Fruit fly (Drosophila melanogaster) whole organism, embryonic: ENCODE results near the gene rogdi.

Experiments
- Antp ChIP-seq: fragments of 200-800 bp; sonication (Bioruptor generic); optimal IDR thresholded peaks from 3 replicates; lab custom pipeline; 2016; ENCODE audit warnings: missing biosample characterization, missing genetic modification characterization
- BEAF-32 ChIP-seq: fragments of 200-800 bp; sonication (Bioruptor generic); optimal IDR thresholded peaks from 3 replicates; lab custom pipeline; 2017; ENCODE audit warnings: missing biosample characterization, missing genetic modification characterization, mild to moderate bottlenecking, moderate library complexity, missing genetic modification reagents
- CG13287 ChIP-seq: fragments of 200-800 bp; sonication (Bioruptor generic); IDR thresholded peaks from 2 replicates; pipeline ENCODE4 v1.3.6; 2022; ENCODE audit warnings: missing biosample characterization, missing genetic modification characterization; ENCODE audit not compliant: partially characterized antibody
- CG13296 ChIP-seq: fragments of 200-800 bp; sonication (Bioruptor generic); optimal IDR thresholded peaks from 3 replicates; lab custom pipeline; 2018; ENCODE audit warnings: missing biosample characterization, mild to moderate bottlenecking, missing genetic modification characterization
- CG14441 ChIP-seq: fragments of 200-800 bp; sonication (Bioruptor generic); IDR thresholded peaks from 2 replicates; pipeline ENCODE4 v1.3.6; 2022; ENCODE audit warnings: missing biosample characterization, missing genetic modification characterization
- CG14860 ChIP-seq: fragments of 200-800 bp; sonication (Bioruptor generic); IDR thresholded peaks from 3 replicates; pipeline ENCODE4 v1.3.6; 2022; ENCODE audit warnings: missing biosample characterization, missing genetic modification characterization; ENCODE audit not compliant: partially characterized antibody
- CG1647 ChIP-seq: fragments of 200-800 bp; sonication (Bioruptor generic); optimal IDR thresholded peaks from 3 replicates; lab custom pipeline; 2016; ENCODE audit warnings: missing biosample characterization, missing genetic modification characterization
- CG18599 ChIP-seq: fragments of 200-800 bp; sonication (Bioruptor generic); optimal IDR thresholded peaks from 3 replicates; lab custom pipeline; 2017; ENCODE audit warnings: missing biosample characterization, missing genetic modification characterization, mild to moderate bottlenecking, moderate library complexity, missing genetic modification reagents
- CG2116 ChIP-seq: fragments of 200-800 bp; sonication (Bioruptor generic); optimal IDR thresholded peaks from 3 replicates; lab custom pipeline; 2018; ENCODE audit warnings: missing biosample characterization, mild to moderate bottlenecking, missing genetic modification characterization
- CG2129 ChIP-seq: fragments of 200-800 bp; sonication (Bioruptor generic); IDR thresholded peaks from 2 replicates; pipeline ENCODE4 v1.3.6; 2022; ENCODE audit warnings: missing biosample characterization, missing genetic modification characterization; ENCODE audit not compliant: partially characterized antibody
- CG4404 ChIP-seq: fragments of 200-800 bp; sonication (Bioruptor generic); IDR thresholded peaks from 2 replicates; pipeline ENCODE4 v1.3.6; 2022; ENCODE audit warnings: missing biosample characterization, missing genetic modification characterization
- CG6791 ChIP-seq: fragments of 200-800 bp; sonication (Bioruptor generic); IDR thresholded peaks from 3 replicates; pipeline ENCODE4 v1.3.6; 2022; ENCODE audit warnings: missing biosample characterization, missing genetic modification characterization; ENCODE audit not compliant: partially characterized antibody
- CG9437 ChIP-seq: fragments of 200-800 bp; sonication (Bioruptor generic); optimal IDR thresholded peaks from 2 replicates; lab custom pipeline; 2018; ENCODE audit warnings: missing biosample characterization, mild to moderate bottlenecking, missing genetic modification characterization
- Dll ChIP-seq: fragments of 200-800 bp; sonication (Bioruptor generic); IDR thresholded peaks from 4 replicates; pipeline ENCODE4 v1.3.6; 2022; ENCODE audit warnings: missing biosample characterization, missing genetic modification characterization; ENCODE audit not compliant: partially characterized antibody
- Dp ChIP-seq: fragments of 200-800 bp; sonication (Bioruptor generic); optimal IDR thresholded peaks from 2 replicates; lab custom pipeline; 2018; ENCODE audit warnings: missing biosample characterization, mild to moderate bottlenecking, missing genetic modification characterization, moderate library complexity
- Hsf ChIP-seq: fragments of 200-800 bp; sonication (Bioruptor generic); optimal IDR thresholded peaks from 3 replicates; lab custom pipeline; 2016; ENCODE audit warnings: missing biosample characterization, missing genetic modification characterization
- MESR4 ChIP-seq: fragments of 200-800 bp; sonication (Bioruptor generic); optimal IDR thresholded peaks from 2 replicates; lab custom pipeline; 2018; ENCODE audit warnings: missing biosample characterization, mild to moderate bottlenecking, missing genetic modification characterization, moderate library complexity
- NFAT ChIP-seq: fragments of 200-800 bp; sonication (Bioruptor generic); IDR thresholded peaks from 2 replicates; pipeline ENCODE4 v1.3.6; 2022; ENCODE audit warnings: missing biosample characterization, missing genetic modification characterization
- Six4 ChIP-seq: fragments of 200-800 bp; sonication (Bioruptor generic); optimal IDR thresholded peaks from 2 replicates; lab custom pipeline; 2016; ENCODE audit warnings: missing biosample characterization, missing genetic modification characterization
- Sry-δ ChIP-seq: fragments of 200-800 bp; sonication (Bioruptor generic); optimal IDR thresholded peaks from 2 replicates; lab custom pipeline; 2016; ENCODE audit warnings: missing biosample characterization, missing genetic modification characterization
- Xbp1 ChIP-seq: fragments of 200-800 bp; sonication (Bioruptor generic); optimal IDR thresholded peaks from 3 replicates; lab custom pipeline; 2016; ENCODE audit warnings: missing biosample characterization, mild to moderate bottlenecking, missing genetic modification characterization
- ato ChIP-seq: fragments of 200-800 bp; sonication (Bioruptor generic); IDR thresholded peaks from 2 replicates; pipeline ENCODE4 v1.3.6; 2022; ENCODE audit warnings: missing biosample characterization, missing genetic modification characterization; ENCODE audit not compliant: partially characterized antibody
- bbx ChIP-seq: fragments of 200-800 bp; sonication (Bioruptor generic); IDR thresholded peaks from 2 replicates; pipeline ENCODE4 v1.3.6; 2022; ENCODE audit warnings: missing biosample characterization, missing genetic modification characterization; ENCODE audit not compliant: partially characterized antibody
- btn ChIP-seq: fragments of 200-800 bp; sonication (Bioruptor generic); optimal IDR thresholded peaks from 2 replicates; lab custom pipeline; 2016; ENCODE audit warnings: missing biosample characterization, missing genetic modification characterization
- dimm ChIP-seq: fragments of 200-800 bp; sonication (Bioruptor generic); IDR thresholded peaks from 2 replicates; pipeline ENCODE4 v1.3.6; 2022; ENCODE audit warnings: missing biosample characterization, missing genetic modification characterization
- dmrt11E ChIP-seq: fragments of 200-800 bp; sonication (Bioruptor generic); optimal IDR thresholded peaks from 3 replicates; lab custom pipeline; 2018; ENCODE audit warnings: missing biosample characterization, mild to moderate bottlenecking, missing genetic modification characterization, moderate library complexity
- eve ChIP-seq, 2 experiments: fragments of >200 bp; optimal IDR thresholded peaks; 2 replicates each; lab custom pipeline; 2017; ENCODE audit warnings: missing biosample characterization in 2 of 2, missing genetic modification characterization in 2 of 2
- ham ChIP-seq: fragments of 200-800 bp; sonication (Bioruptor generic); IDR thresholded peaks from 2 replicates; pipeline ENCODE4 v1.3.6; 2022; ENCODE audit warnings: missing biosample characterization, missing genetic modification characterization
- hb ChIP-seq: fragments of 200-800 bp; sonication (Bioruptor generic); IDR thresholded peaks from 3 replicates; pipeline ENCODE4 v1.3.6; 2022; ENCODE audit warnings: missing biosample characterization, missing genetic modification characterization; ENCODE audit not compliant: partially characterized antibody
- hbn ChIP-seq: fragments of 200-800 bp; sonication (Bioruptor generic); IDR thresholded peaks from 2 replicates; pipeline ENCODE4 v1.3.6; 2022; ENCODE audit warnings: missing biosample characterization, missing genetic modification characterization; ENCODE audit not compliant: partially characterized antibody
- inv ChIP-seq: fragments of 200-800 bp; sonication (Bioruptor generic); IDR thresholded peaks from 2 replicates; pipeline ENCODE4 v1.3.6; 2022; ENCODE audit warnings: missing biosample characterization, missing genetic modification characterization; ENCODE audit not compliant: partially characterized antibody
- mld ChIP-seq: fragments of 200-800 bp; sonication (Bioruptor generic); IDR thresholded peaks from 3 replicates; pipeline ENCODE4 v1.3.6; 2022; ENCODE audit warnings: missing biosample characterization, missing genetic modification characterization; ENCODE audit not compliant: partially characterized antibody
- pfk ChIP-seq: fragments of 200-800 bp; sonication (Bioruptor generic); optimal IDR thresholded peaks from 2 replicates; lab custom pipeline; 2018; ENCODE audit warnings: missing biosample characterization, mild to moderate bottlenecking, missing genetic modification characterization, moderate library complexity
- prd ChIP-seq, 3 experiments: fragments of >200 bp in 2 of 3; fragments of 200-800 bp in 1 of 3; sonication (Bioruptor generic) in 1 of 3; optimal IDR thresholded peaks in 2 of 3; IDR thresholded peaks in 1 of 3; 2 replicates in 2 of 3; 3 replicates in 1 of 3; pipeline versions ENCODE4 v1.3.6 to Lab custom; 2017 to 2022; ENCODE audit warnings: missing biosample characterization in 1 of 3, missing genetic modification characterization in 1 of 3
- tin ChIP-seq: fragments of 200-800 bp; sonication (Bioruptor generic); optimal IDR thresholded peaks from 3 replicates; lab custom pipeline; 2016; ENCODE audit warnings: missing biosample characterization, missing genetic modification characterization
- tna ChIP-seq: fragments of 200-800 bp; sonication (Bioruptor generic); IDR thresholded peaks from 2 replicates; pipeline ENCODE4 v1.3.6; 2022; ENCODE audit warnings: missing biosample characterization, missing genetic modification characterization; ENCODE audit not compliant: partially characterized antibody
- toy ChIP-seq: fragments of 200-800 bp; sonication (Bioruptor generic); IDR thresholded peaks from 2 replicates; pipeline ENCODE4 v1.3.6; 2022; ENCODE audit warnings: missing biosample characterization, missing genetic modification characterization
- zen2 ChIP-seq: fragments of 200-800 bp; sonication (Bioruptor generic); IDR thresholded peaks from 3 replicates; pipeline ENCODE4 v1.3.6; 2022; ENCODE audit warnings: missing biosample characterization, missing genetic modification characterization; ENCODE audit not compliant: partially characterized antibody

Gene rogdi

dm6 chr3L:17035492-17035891 lies 13.8 kb upstream of the rogdi start, which contains the start of gene beg (continued):
- TF ChIP-seq CG13287 (GFP tag; lab: Robert Waterston, UW): peak; percentile 86
- no peak for TF ChIP-seq Hsf (GFP tag; lab: Kevin White, UChicago)
- peak; percentile 52; the same call in 2 of the 3 replicates for TF ChIP-seq CG14860 (GFP tag; lab: Robert Waterston, UW)
- TF ChIP-seq prd (optimal IDR thresholded peaks at IDR 0.05; lab: Kevin White, UChicago): no peak
- no peak for TF ChIP-seq prd (GFP tag; IDR thresholded peaks at IDR 0.05; lab: Robert Waterston, UW)
- TF ChIP-seq inv (GFP tag; lab: Robert Waterston, UW): peak; percentile 24; the same call in 1 of the 2 replicates
- TF ChIP-seq CG2116 (GFP tag; lab: Kevin White, UChicago): peak; percentile 69
- TF ChIP-seq CG9437 (GFP tag; lab: Kevin White, UChicago): no peak
- peak; percentile 62 for TF ChIP-seq tna
- TF ChIP-seq Dll: peak; percentile 79
- no peak for TF ChIP-seq pfk (GFP tag; lab: Kevin White, UChicago)
- no peak for TF ChIP-seq CG13296 (GFP tag; lab: Kevin White, UChicago)
- TF ChIP-seq dimm (GFP tag; lab: Robert Waterston, UW): no peak
- no peak for TF ChIP-seq CG4404
- no peak for TF ChIP-seq ham
- no peak for TF ChIP-seq Antp
- TF ChIP-seq hbn (GFP tag; lab: Robert Waterston, UW): peak; percentile 66
- peak; percentile 34 for TF ChIP-seq Sry-δ
- TF ChIP-seq dmrt11E: no peak
- peak; percentile 79 for TF ChIP-seq bbx (GFP tag; lab: Robert Waterston, UW)
- no peak for TF ChIP-seq Six4 (GFP tag; lab: Kevin White, UChicago)
- TF ChIP-seq NFAT (GFP tag; lab: Robert Waterston, UW): no peak
- TF ChIP-seq MESR4 (GFP tag; lab: Kevin White, UChicago): peak; percentile 36
- TF ChIP-seq zen2 (GFP tag; lab: Robert Waterston, UW): peak; percentile 83; the same call in 2 of the 3 replicates
- no peak for TF ChIP-seq tin
- no peak for TF ChIP-seq eve (GFP tag; optimal IDR thresholded peaks at IDR 0.05; lab: Kevin White, UChicago)
- TF ChIP-seq CG1647 (GFP tag; lab: Kevin White, UChicago): no peak
- peak; percentile 37; the same call in 1 of the 2 replicates for TF ChIP-seq CG2129
- TF ChIP-seq mld (GFP tag; lab: Robert Waterston, UW): peak; percentile 64; the same call in 1 of the 3 replicates
- no peak for TF ChIP-seq Xbp1 (GFP tag; lab: Kevin White, UChicago)
- TF ChIP-seq BEAF-32 (GFP tag; lab: Kevin White, UChicago): peak; percentile 60
- TF ChIP-seq Dp: peak; percentile 90
- TF ChIP-seq btn (GFP tag; lab: Kevin White, UChicago): no peak
- no peak for TF ChIP-seq CG18599 (GFP tag; lab: Kevin White, UChicago)
- peak; percentile 69; the same call in 2 of the 3 replicates for TF ChIP-seq CG6791 (GFP tag; lab: Robert Waterston, UW)
- 0 out of 3 replicates have a peak, but pooled peaks have one; percentile 61 for TF ChIP-seq hb (GFP tag; lab: Robert Waterston, UW)
- TF ChIP-seq ato (GFP tag; lab: Robert Waterston, UW): peak; percentile 71
- TF ChIP-seq toy (GFP tag; lab: Robert Waterston, UW): no peak
- TF ChIP-seq CG14441 (GFP tag; lab: Robert Waterston, UW): no peak
